Fruit fly (Drosophila melanogaster): ENCODE data around the gene Dref.
A peak's percentile ranks its signal among the peaks of the same experiment; 100 is the strongest.

The Dref gene

DNA sequence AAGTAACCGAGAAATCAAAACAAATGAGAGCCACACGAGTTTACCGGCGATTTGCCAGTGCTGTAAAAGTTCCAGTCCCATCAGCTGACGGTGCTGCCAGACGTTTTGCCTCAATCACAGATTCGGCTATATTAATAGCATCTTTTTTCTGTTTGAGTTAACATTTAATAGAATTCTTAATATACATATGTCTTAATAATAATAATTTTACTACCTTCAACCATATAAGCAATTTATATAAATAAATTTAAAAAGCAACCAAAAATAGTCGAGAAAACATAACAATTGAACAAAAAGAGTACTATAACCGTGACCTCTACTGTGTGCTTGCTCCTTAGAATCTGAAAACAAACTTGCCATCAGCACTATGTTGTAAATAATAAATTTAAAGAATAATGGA is 12.9 kb downstream of the Dref start, which contains the start of the genes CG13126 and CG4709 (continued):
- peak; percentile 92 for TF ChIP-seq CG13424 (tag; optimal IDR thresholded peaks at IDR 0.05)
- peak; percentile 88 for TF ChIP-seq CG4820 (GFP tag; optimal IDR thresholded peaks at IDR 0.05)
- no peak for TF ChIP-seq CG8478 (optimal IDR thresholded peaks at IDR 0.05)
- TF ChIP-seq pb (GFP tag; optimal IDR thresholded peaks at IDR 0.05): no peak
- TF ChIP-seq Atf3 (GFP tag; optimal IDR thresholded peaks at IDR 0.05): peak; percentile 29
- TF ChIP-seq CG10543 (GFP tag; optimal IDR thresholded peaks at IDR 0.05): peak; percentile 63
- peak; percentile 90 for TF ChIP-seq Asciz (GFP tag; optimal IDR thresholded peaks at IDR 0.05)
- TF ChIP-seq CG6683 (GFP tag; optimal IDR thresholded peaks at IDR 0.05): peak; percentile 84
- peak; percentile 85 for TF ChIP-seq nau (GFP tag; optimal IDR thresholded peaks at IDR 0.05)
- no peak for TF ChIP-seq da (GFP tag; optimal IDR thresholded peaks at IDR 0.05)
- peak; percentile 92 for TF ChIP-seq az2 (GFP tag; optimal IDR thresholded peaks at IDR 0.05)
- peak; percentile 84 for TF ChIP-seq CG3065 (GFP tag; optimal IDR thresholded peaks at IDR 0.05)
- peak; percentile 93 for TF ChIP-seq CG34422 (GFP tag; IDR thresholded peaks at IDR 0.05)
- TF ChIP-seq B-H2 (GFP tag; optimal IDR thresholded peaks at IDR 0.05): peak; percentile 84
- peak; percentile 57 for TF ChIP-seq CG4707 (GFP tag; optimal IDR thresholded peaks at IDR 0.05)
- peak; percentile 90 for TF ChIP-seq CG6813 (GFP tag; optimal IDR thresholded peaks at IDR 0.05)
- TF ChIP-seq D19B (GFP tag; optimal IDR thresholded peaks at IDR 0.05): peak; percentile 81
- peak; percentile 81 for TF ChIP-seq CG18476 (GFP tag; optimal IDR thresholded peaks at IDR 0.05)
- TF ChIP-seq CG6254 (GFP tag; optimal IDR thresholded peaks at IDR 0.05): peak; percentile 92
- TF ChIP-seq crol (GFP tag; IDR thresholded peaks at IDR 0.05): no peak
- peak; percentile 26 for TF ChIP-seq slp2 (GFP tag; optimal IDR thresholded peaks at IDR 0.05)
- TF ChIP-seq Dbx (GFP tag; IDR thresholded peaks at IDR 0.05): peak; percentile 87; the same call in 2 of the 3 replicates
- TF ChIP-seq tgo (GFP tag; IDR thresholded peaks at IDR 0.05): peak; percentile 91
- no peak for TF ChIP-seq sna (GFP tag; IDR thresholded peaks at IDR 0.05; ENCODE audit: partially characterized antibody)
- TF ChIP-seq CG7357 (GFP tag; IDR thresholded peaks at IDR 0.05): peak; percentile 80
- TF ChIP-seq Stat92E (GFP tag; optimal IDR thresholded peaks at IDR 0.05): peak in 1 of 3 experiments; percentile 83
- peak; percentile 96 for TF ChIP-seq gem (tag; optimal IDR thresholded peaks at IDR 0.05)
- TF ChIP-seq kni (GFP tag; optimal IDR thresholded peaks at IDR 0.05): no peak
- peak; percentile 53 for TF ChIP-seq CG5953 (GFP tag; IDR thresholded peaks at IDR 0.05)
- no peak for TF ChIP-seq NC2α (GFP tag; optimal IDR thresholded peaks at IDR 0.05)
- TF ChIP-seq CG2678 (tag; optimal IDR thresholded peaks at IDR 0.05): peak; percentile 96
- peak; percentile 37 for TF ChIP-seq grn (GFP tag; optimal IDR thresholded peaks at IDR 0.05)
- no peak for TF ChIP-seq HLH4C (GFP tag; IDR thresholded peaks at IDR 0.05; ENCODE audit: partially characterized antibody)
- TF ChIP-seq HLH3B (GFP tag; IDR thresholded peaks at IDR 0.05): peak; percentile 89
- peak; percentile 87 for TF ChIP-seq croc (GFP tag; conservative IDR thresholded peaks at IDR 0.05)
- peak; percentile 18 for TF ChIP-seq Sin3A (optimal IDR thresholded peaks at IDR 0.05)
- TF ChIP-seq dati (GFP tag; IDR thresholded peaks at IDR 0.05): peak; percentile 10; the same call in 1 of the 2 replicates
- TF ChIP-seq CG34376 (GFP tag; optimal IDR thresholded peaks at IDR 0.05): peak; percentile 72
- TF ChIP-seq CG17912 (GFP tag; optimal IDR thresholded peaks at IDR 0.05): peak; percentile 29
- peak; percentile 68 for TF ChIP-seq gsb (GFP tag; IDR thresholded peaks at IDR 0.05)
- TF ChIP-seq zfh1 (GFP tag; IDR thresholded peaks at IDR 0.05): peak; percentile 90
- TF ChIP-seq oc (tag; optimal IDR thresholded peaks at IDR 0.05): peak; percentile 81
- peak; percentile 87 for TF ChIP-seq CG14014 (GFP tag; IDR thresholded peaks at IDR 0.05)
- TF ChIP-seq CG4282 (GFP tag; optimal IDR thresholded peaks at IDR 0.05): no peak
- TF ChIP-seq Hr3 (GFP tag; optimal IDR thresholded peaks at IDR 0.05): peak; percentile 89
- peak; percentile 90 for TF ChIP-seq Med (GFP tag)
- peak; percentile 83 for TF ChIP-seq Abd-B (GFP tag; optimal IDR thresholded peaks at IDR 0.05)
- peak; percentile 99 for TF ChIP-seq CG31441 (GFP tag; IDR thresholded peaks at IDR 0.05)
- peak; percentile 91 for TF ChIP-seq Drgx (GFP tag; IDR thresholded peaks at IDR 0.05)
- no peak for TF ChIP-seq fru (optimal IDR thresholded peaks at IDR 0.05)
- TF ChIP-seq CG11560 (tag; IDR thresholded peaks at IDR 0.05): no peak; the same call in 2 of the 3 replicates
- peak; percentile 89 for TF ChIP-seq ara (GFP tag; IDR thresholded peaks at IDR 0.05)

Data from whole organism, embryonic.